Worm (Caenorhabditis elegans) whole organism, midembryonic: ENCODE data around the gene nekl-4.

Experiments used
- T22C8.4 ChIP-seq: fragments of 200-800 bp; sonication (Bioruptor generic); IDR thresholded peaks from 2 replicates; pipeline ENCODE4 v1.3.6; 2022; ENCODE audit warnings: missing genetic modification characterization, missing compliant biosample characterization
- cog-1 ChIP-seq: sonication (generic microtip); optimal IDR thresholded peaks from 2 replicates; lab custom pipeline; 2016; ENCODE audit warnings: missing genetic modification characterization, missing compliant biosample characterization
- flt-1 ChIP-seq: fragments of 200-800 bp; sonication (Bioruptor generic); IDR thresholded peaks from 2 replicates; pipeline ENCODE4 v1.3.6; 2022; ENCODE audit warnings: missing genetic modification characterization, missing compliant biosample characterization
- klf-2 ChIP-seq: fragments of 200-800 bp; sonication (Bioruptor generic); conservative IDR thresholded peaks from 2 replicates; pipeline ENCODE4 v1.3.6; 2022; ENCODE audit warnings: missing genetic modification reagents, missing genetic modification characterization, missing compliant biosample characterization
- med-1 ChIP-seq: sonication (generic microtip); optimal IDR thresholded peaks from 2 replicates; lab custom pipeline; 2017; ENCODE audit warnings: missing genetic modification characterization, mild to moderate bottlenecking, missing compliant biosample characterization, antibody characterized with exemption, missing genetic modification reagents; ENCODE audit not compliant: insufficient read depth
- ref-1 ChIP-seq: fragments of 200-800 bp; sonication (Bioruptor generic); conservative IDR thresholded peaks from 2 replicates; pipeline ENCODE4 v1.3.6; 2022; ENCODE audit warnings: missing genetic modification reagents, missing genetic modification characterization, missing compliant biosample characterization
- tab-1 ChIP-seq: fragments of 200-800 bp; sonication (Bioruptor generic); IDR thresholded peaks from 2 replicates; pipeline ENCODE4 v1.3.6; 2022; ENCODE audit warnings: missing genetic modification characterization, missing compliant biosample characterization
- ztf-23 ChIP-seq: fragments of 200-800 bp; sonication (Bioruptor generic); IDR thresholded peaks from 2 replicates; pipeline ENCODE4 v1.3.6; 2022; ENCODE audit warnings: missing genetic modification reagents, missing genetic modification characterization, missing compliant biosample characterization
- ztf-29 ChIP-seq: fragments of 200-800 bp; sonication (Bioruptor generic); IDR thresholded peaks from 2 replicates; pipeline ENCODE4 v1.3.6; 2022; ENCODE audit warnings: missing genetic modification reagents, missing genetic modification characterization, missing compliant biosample characterization

ce11 chrIII:5464077-5464476, 53.2 kb downstream of the nekl-4 start, which contains the start of gene F48E8.2:
- no peak for TF ChIP-seq T22C8.4 (GFP tag; lab: Robert Waterston, UW)
- no peak for TF ChIP-seq klf-2 (GFP tag; lab: Robert Waterston, UW)
- TF ChIP-seq ztf-29, result no peak
- TF ChIP-seq flt-1, result no peak
- no peak for TF ChIP-seq ztf-23 (GFP tag; lab: Robert Waterston, UW)
- TF ChIP-seq tab-1 (GFP tag; lab: Robert Waterston, UW), result no peak
- TF ChIP-seq ref-1 (GFP tag; lab: Robert Waterston, UW), result no peak
- no peak for TF ChIP-seq cog-1 (tag; lab: Kevin White, UChicago)
- TF ChIP-seq med-1 (GFP tag; lab: Kevin White, UChicago), result no peak
